Fruit fly (Drosophila melanogaster) S2 (cell line): ENCODE measurements around the gene Acp76A.

ENCODE experiments used
- CG8478 ChIP-seq: fragments of >200 bp; optimal IDR thresholded peaks from 2 replicates; lab custom pipeline; 2018
- CTCF ChIP-seq, 2 experiments: fragments of >200 bp; optimal IDR thresholded peaks; 2 replicates each; lab custom pipeline; 2018

- TF ChIP-seq CTCF (optimal IDR thresholded peaks at IDR 0.05; lab: Kevin White, UChicago) (no peak), CG8478 (lab: Kevin White, UChicago) (no peak)
These were observed 39.7 kb upstream of the Acp76A start for dm6 chr3L:19091423-19092124.
